Fruit fly (Drosophila melanogaster) whole organism: ENCODE data around the gene Prestin.

Experiments
- CG8478 ChIP-seq: fragments of >200 bp; optimal IDR thresholded peaks from 2 replicates; lab custom pipeline; 2018; ENCODE audit warnings: inconsistent platforms
- Dll ChIP-seq: fragments of >200 bp; optimal IDR thresholded peaks from 2 replicates; lab custom pipeline; 2017
- psq ChIP-seq: fragments of >200 bp; optimal IDR thresholded peaks from 2 replicates; lab custom pipeline; 2017

DNA sequence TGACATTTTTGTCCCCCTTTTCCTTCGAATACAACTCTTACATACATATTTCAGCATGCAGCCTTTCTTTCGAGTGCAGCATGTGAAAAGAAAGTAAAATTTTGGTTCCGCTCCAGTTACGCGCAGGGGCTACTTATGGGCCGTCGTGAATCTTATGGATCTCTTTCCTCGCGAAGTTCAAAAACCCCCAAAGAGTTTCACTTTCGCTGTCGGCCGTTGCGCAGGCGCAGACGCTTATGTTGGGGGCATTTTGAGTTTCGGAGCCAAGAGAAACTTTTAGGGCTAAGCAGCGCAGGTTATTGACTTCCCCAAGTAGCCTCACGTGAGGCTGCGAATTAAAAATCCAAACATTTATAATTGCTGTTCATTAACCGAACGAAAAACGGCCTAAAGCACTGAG is 31.0 kb upstream of the Prestin start:
- TF ChIP-seq CG8478 (lab: Kevin White, UChicago), result no peak
- TF ChIP-seq psq, result no peak
- no peak for TF ChIP-seq Dll (lab: Kevin White, UChicago)
